Fruit fly (Drosophila melanogaster): ENCODE data around the gene TTLL3A.

- TF ChIP-seq CG18619 (GFP tag; optimal IDR thresholded peaks at IDR 0.05): no peak
- TF ChIP-seq tio (GFP tag; optimal IDR thresholded peaks at IDR 0.05): no peak
Observed at dm6 chr2L:6716182-6716770, 23.7 kb downstream of the TTLL3A start, which contains the start of gene AkhR.
